Worm (Caenorhabditis elegans): Measurements from ENCODE around the gene T03F6.6.

The T03F6.6 gene

DNA sequence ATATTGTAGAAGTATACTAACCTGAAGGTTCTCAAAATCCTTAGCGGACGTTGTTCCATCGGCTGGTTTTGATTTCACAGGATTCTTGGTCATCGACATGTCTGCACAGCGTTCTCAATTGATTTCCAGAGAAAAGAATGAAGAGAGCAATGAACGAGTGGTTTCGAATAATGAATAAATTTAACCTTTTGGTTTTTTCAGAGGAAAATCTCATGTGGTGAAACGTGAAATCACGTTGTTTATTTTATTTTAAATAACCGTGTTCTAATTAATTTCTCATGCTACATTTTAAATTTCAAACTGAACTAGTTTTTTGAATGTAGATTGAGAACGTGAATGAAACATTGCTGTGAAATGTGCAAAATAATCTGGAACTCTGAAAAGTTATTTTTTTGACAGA is at the start of gene T03F6.6:
T03F6.6 (minus strand) TSS at position 101 of the 400 bp plus-strand sequence.
- TF ChIP-seq nhr-237 (tag; optimal IDR thresholded peaks at IDR 0.05) (no peak), sem-2 (GFP tag; optimal IDR thresholded peaks at IDR 0.05) (no peak), unc-120 (tag; optimal IDR thresholded peaks at IDR 0.05; ENCODE audit: poor library complexity, severe bottlenecking) (no peak), mab-5 (tag; optimal IDR thresholded peaks at IDR 0.05) (no peak), elt-1 (tag; optimal IDR thresholded peaks at IDR 0.05; ENCODE audit: borderline replicate concordance, insufficient read depth) (no peak), elt-3 (tag; optimal IDR thresholded peaks at IDR 0.05) (no peak), lin-32 (GFP tag; optimal IDR thresholded peaks at IDR 0.05) (no peak), ztf-11 (tag; optimal IDR thresholded peaks at IDR 0.05) (no peak), zip-8 (tag; optimal IDR thresholded peaks at IDR 0.05) (no peak), cnd-1 (tag; optimal IDR thresholded peaks at IDR 0.05) (no peak), ceh-83 (GFP tag; optimal IDR thresholded peaks at IDR 0.05) (no peak), tbx-8 (GFP tag; optimal IDR thresholded peaks at IDR 0.05) (no peak), nhr-12 (tag; optimal IDR thresholded peaks at IDR 0.05) (no peak), hlh-1 (tag; optimal IDR thresholded peaks at IDR 0.05) (no peak), sptf-1 (tag; optimal IDR thresholded peaks at IDR 0.05) (no peak), mep-1 (tag; optimal IDR thresholded peaks at IDR 0.05) (no peak), M03D4.4 (tag; optimal IDR thresholded peaks at IDR 0.05) (no peak), mls-2 (tag; optimal IDR thresholded peaks at IDR 0.05) (no peak), blmp-1 (tag; optimal IDR thresholded peaks at IDR 0.05) (no peak), flh-1 (GFP tag; optimal IDR thresholded peaks at IDR 0.05) (no peak)

DNA sequence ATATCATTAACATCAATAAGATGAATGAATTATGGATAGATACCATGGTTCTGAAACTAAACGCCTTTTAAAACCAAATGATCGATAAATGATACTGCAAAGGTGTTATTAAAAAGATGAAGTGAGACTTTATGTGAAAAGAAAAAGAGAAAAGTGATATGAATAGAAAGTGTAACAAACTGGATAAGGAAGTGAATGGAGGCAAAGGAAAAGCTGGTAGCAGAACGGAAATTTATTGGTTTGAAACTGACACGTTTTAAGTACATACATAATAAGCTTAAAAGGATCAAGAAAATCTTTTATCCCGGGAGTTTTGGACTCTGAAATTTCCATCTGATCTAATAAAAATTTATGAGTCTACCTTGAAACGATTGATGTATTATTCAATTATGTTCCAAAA is 49.6 kb upstream of the T03F6.6 start, which contains the start of gene bli-5:
bli-5 (minus strand) TSS at position 101 of the 400 bp plus-strand sequence.
- TF ChIP-seq ztf-11 (tag; optimal IDR thresholded peaks at IDR 0.05) (no peak), pha-4 (tag; optimal IDR thresholded peaks at IDR 0.05) (no peak), bed-3 (GFP tag; optimal IDR thresholded peaks at IDR 0.05) (no peak), elt-1 (tag; optimal IDR thresholded peaks at IDR 0.05; ENCODE audit: borderline replicate concordance, insufficient read depth) (no peak), zip-8 (tag; optimal IDR thresholded peaks at IDR 0.05) (no peak), nhr-28 (tag; optimal IDR thresholded peaks at IDR 0.05) (no peak), lin-13 (tag; optimal IDR thresholded peaks at IDR 0.05) (no peak), mep-1 (tag; optimal IDR thresholded peaks at IDR 0.05) (no peak), cnd-1 (tag; optimal IDR thresholded peaks at IDR 0.05) (no peak), nhr-76 (tag; optimal IDR thresholded peaks at IDR 0.05) (no peak), nhr-237 (tag; optimal IDR thresholded peaks at IDR 0.05) (no peak), flh-1 (GFP tag; optimal IDR thresholded peaks at IDR 0.05) (no peak), hlh-1 (tag; optimal IDR thresholded peaks at IDR 0.05) (no peak), sem-2 (GFP tag; optimal IDR thresholded peaks at IDR 0.05) (no peak), ceh-43 (GFP tag; optimal IDR thresholded peaks at IDR 0.05) (no peak), snpc-4 (tag; optimal IDR thresholded peaks at IDR 0.05) (no peak), lsy-2 (tag; optimal IDR thresholded peaks at IDR 0.05) (no peak)

DNA sequence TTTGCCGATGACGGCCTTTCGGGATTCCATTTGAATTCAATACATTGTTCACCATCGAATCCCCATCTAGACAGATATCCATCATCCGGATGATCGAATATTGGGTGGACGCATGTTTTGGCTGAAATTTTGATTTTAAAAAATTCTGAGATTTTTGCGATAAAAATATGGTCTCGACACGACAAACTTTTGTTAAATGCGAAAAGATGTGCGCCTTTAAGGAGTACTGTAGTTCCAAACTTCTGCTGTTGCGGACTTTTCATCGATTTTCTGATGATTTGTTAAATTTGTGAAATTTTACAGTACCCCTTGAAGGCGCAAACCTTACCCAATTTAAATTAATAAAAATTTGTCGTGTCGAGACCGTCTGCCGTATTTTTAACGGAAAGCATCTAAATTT is 47.7 kb upstream of the T03F6.6 start:
- TF ChIP-seq pha-4 (tag; optimal IDR thresholded peaks at IDR 0.05) (no peak), elt-1 (tag; optimal IDR thresholded peaks at IDR 0.05; ENCODE audit: borderline replicate concordance, insufficient read depth) (no peak), drap-1 (GFP tag; optimal IDR thresholded peaks at IDR 0.05) (no peak), mls-2 (tag; optimal IDR thresholded peaks at IDR 0.05) (no peak), ham-2 (GFP tag; optimal IDR thresholded peaks at IDR 0.05) (no peak), ceh-39 (tag; optimal IDR thresholded peaks at IDR 0.05) (no peak), zip-8 (tag; optimal IDR thresholded peaks at IDR 0.05) (no peak), elt-3 (tag; optimal IDR thresholded peaks at IDR 0.05) (no peak), ceh-83 (GFP tag; optimal IDR thresholded peaks at IDR 0.05) (no peak), sem-2 (GFP tag; optimal IDR thresholded peaks at IDR 0.05) (no peak), tbx-8 (GFP tag; optimal IDR thresholded peaks at IDR 0.05) (no peak), unc-62 (GFP tag; optimal IDR thresholded peaks at IDR 0.05) (no peak), nhr-28 (tag; optimal IDR thresholded peaks at IDR 0.05) (no peak), unc-120 (tag; optimal IDR thresholded peaks at IDR 0.05; ENCODE audit: poor library complexity, severe bottlenecking) (no peak), bed-3 (GFP tag; optimal IDR thresholded peaks at IDR 0.05) (no peak), nhr-12 (tag; optimal IDR thresholded peaks at IDR 0.05) (no peak)

DNA sequence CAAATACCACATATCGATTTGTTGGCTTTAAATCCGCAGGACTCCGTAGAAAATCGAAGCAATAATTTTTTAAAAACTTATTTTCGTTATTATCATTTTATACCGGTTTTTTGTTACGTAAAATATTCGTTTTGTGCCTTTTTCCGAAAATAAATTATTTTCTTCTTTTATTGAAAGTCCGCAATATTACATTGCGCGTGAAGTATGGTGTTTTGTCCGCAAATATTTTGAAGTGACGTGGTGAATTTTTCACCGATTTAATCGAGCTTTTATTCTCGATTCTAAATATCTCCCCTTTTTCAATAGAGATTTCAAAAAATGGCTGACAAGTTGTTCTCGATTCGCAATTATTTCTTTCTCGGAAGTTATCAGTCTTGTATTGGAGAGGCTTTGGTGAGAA is 45.9 kb upstream of the T03F6.6 start, which contains the start of gene cope-1:
cope-1 (plus strand) TSS at position 229 of the 400 bp plus-strand sequence.
- peak; percentile 37 for TF ChIP-seq ces-1 (GFP tag; optimal IDR thresholded peaks at IDR 0.05)
- TF ChIP-seq lsy-2 (tag; optimal IDR thresholded peaks at IDR 0.05): peak; percentile 39
- no peak for TF ChIP-seq blmp-1 (tag; optimal IDR thresholded peaks at IDR 0.05)
- peak; percentile 4 for TF ChIP-seq mep-1 (tag; optimal IDR thresholded peaks at IDR 0.05)

Measured in whole organism, mixed stage, embryonic.